Fruit fly (Drosophila melanogaster) whole organism, embryonic: ENCODE results near the gene ND-49L.

ENCODE experiments used
- CG10654 ChIP-seq: fragments of 200-800 bp; sonication (Bioruptor generic); optimal IDR thresholded peaks from 2 replicates; lab custom pipeline; 2016; ENCODE audit warnings: missing biosample characterization, missing genetic modification characterization
- CG12299 ChIP-seq: fragments of 200-800 bp; sonication (Bioruptor generic); optimal IDR thresholded peaks from 2 replicates; lab custom pipeline; 2018; ENCODE audit warnings: missing biosample characterization, mild to moderate bottlenecking, missing genetic modification characterization
- CG15011 ChIP-seq: fragments of 200-800 bp; sonication (Bioruptor generic); optimal IDR thresholded peaks from 3 replicates; lab custom pipeline; 2018; ENCODE audit warnings: missing biosample characterization, mild to moderate bottlenecking, missing genetic modification characterization
- CG1603 ChIP-seq: fragments of 200-800 bp; sonication (Bioruptor generic); optimal IDR thresholded peaks from 2 replicates; lab custom pipeline; 2019; ENCODE audit warnings: missing biosample characterization, mild to moderate bottlenecking, missing genetic modification characterization, moderate library complexity
- CG16813 ChIP-seq: fragments of 200-800 bp; sonication (Bioruptor generic); IDR thresholded peaks from 3 replicates; pipeline ENCODE4 v1.3.6; 2022; ENCODE audit warnings: missing biosample characterization, missing genetic modification characterization; ENCODE audit not compliant: partially characterized antibody
- CG17186 ChIP-seq: fragments of 200-800 bp; sonication (Bioruptor generic); optimal IDR thresholded peaks from 3 replicates; lab custom pipeline; 2017; ENCODE audit warnings: missing biosample characterization, missing genetic modification reagents, missing genetic modification characterization
- CG31365 ChIP-seq: fragments of 200-800 bp; sonication (Bioruptor generic); optimal IDR thresholded peaks from 2 replicates; lab custom pipeline; 2018; ENCODE audit warnings: missing biosample characterization, mild to moderate bottlenecking, missing genetic modification characterization
- CG4707 ChIP-seq: fragments of 200-800 bp; sonication (Bioruptor generic); optimal IDR thresholded peaks from 2 replicates; lab custom pipeline; 2018; ENCODE audit warnings: missing biosample characterization, mild to moderate bottlenecking, missing genetic modification characterization, moderate library complexity
- CG7357 ChIP-seq: fragments of 200-800 bp; sonication (Bioruptor generic); IDR thresholded peaks from 3 replicates; pipeline ENCODE4 v1.3.6; 2022; ENCODE audit warnings: missing biosample characterization, missing genetic modification characterization
- Ets65A ChIP-seq: fragments of 200-800 bp; sonication (Bioruptor generic); peaks from one replicate; lab custom pipeline; 2016; ENCODE audit warnings: missing biosample characterization, missing genetic modification characterization
- Fer3 ChIP-seq: fragments of 200-800 bp; sonication (Bioruptor generic); optimal IDR thresholded peaks from 2 replicates; lab custom pipeline; 2018; ENCODE audit warnings: missing biosample characterization, mild to moderate bottlenecking, missing genetic modification characterization, moderate library complexity
- Hmx ChIP-seq: fragments of 200-800 bp; sonication (Bioruptor generic); optimal IDR thresholded peaks from 2 replicates; lab custom pipeline; 2016; ENCODE audit warnings: missing biosample characterization, missing genetic modification characterization
- Hr3 ChIP-seq: fragments of 200-800 bp; sonication (Bioruptor generic); optimal IDR thresholded peaks from 3 replicates; lab custom pipeline; 2016; ENCODE audit warnings: missing biosample characterization, missing genetic modification characterization
- Neu2 ChIP-seq: fragments of 200-800 bp; sonication (Bioruptor generic); optimal IDR thresholded peaks from 3 replicates; lab custom pipeline; 2016; ENCODE audit warnings: missing biosample characterization, missing genetic modification characterization, borderline replicate concordance
- Pdp1 ChIP-seq, 2 experiments: fragments of 200-800 bp; sonication (Bioruptor generic); optimal IDR thresholded peaks; 3 replicates each; lab custom pipeline; 2016; ENCODE audit warnings: missing biosample characterization in 2 of 2, missing genetic modification characterization in 2 of 2, mild to moderate bottlenecking in 1 of 2, moderate library complexity in 1 of 2
- Rfx ChIP-seq: fragments of 200-800 bp; sonication (Bioruptor generic); IDR thresholded peaks from 2 replicates; pipeline ENCODE4 v1.3.6; 2022; ENCODE audit warnings: missing biosample characterization, missing genetic modification characterization
- Spps ChIP-seq: fragments of 200-800 bp; sonication (Bioruptor generic); optimal IDR thresholded peaks from 2 replicates; lab custom pipeline; 2018; ENCODE audit warnings: missing biosample characterization, mild to moderate bottlenecking, missing genetic modification characterization
- abd-A ChIP-seq: fragments of 200-800 bp; sonication (Bioruptor generic); optimal IDR thresholded peaks from 3 replicates; lab custom pipeline; 2019; ENCODE audit warnings: missing biosample characterization, mild to moderate bottlenecking, missing genetic modification characterization, moderate library complexity
- chm ChIP-seq: fragments of 200-800 bp; sonication (Bioruptor generic); IDR thresholded peaks from 2 replicates; pipeline ENCODE4 v1.3.6; 2022; ENCODE audit warnings: missing biosample characterization, missing genetic modification characterization
- ci ChIP-seq: fragments of 200-800 bp; sonication (Bioruptor generic); IDR thresholded peaks from 3 replicates; pipeline ENCODE4 v1.3.6; 2022; ENCODE audit warnings: missing biosample characterization, missing genetic modification characterization
- crc ChIP-seq: fragments of 200-800 bp; sonication (Bioruptor generic); optimal IDR thresholded peaks from 2 replicates; lab custom pipeline; 2016; ENCODE audit warnings: missing biosample characterization, missing genetic modification characterization
- ham ChIP-seq: fragments of 200-800 bp; sonication (Bioruptor generic); IDR thresholded peaks from 2 replicates; pipeline ENCODE4 v1.3.6; 2022; ENCODE audit warnings: missing biosample characterization, missing genetic modification characterization
- lilli ChIP-seq: fragments of 200-800 bp; sonication (Bioruptor generic); optimal IDR thresholded peaks from 3 replicates; lab custom pipeline; 2016; ENCODE audit warnings: missing biosample characterization, missing genetic modification characterization
- pros ChIP-seq: fragments of 200-800 bp; sonication (Bioruptor generic); optimal IDR thresholded peaks from 3 replicates; lab custom pipeline; 2019; ENCODE audit warnings: missing biosample characterization, mild to moderate bottlenecking, missing genetic modification characterization, moderate library complexity
- pzg ChIP-seq: fragments of 200-800 bp; sonication (Bioruptor generic); optimal IDR thresholded peaks from 3 replicates; lab custom pipeline; 2018; ENCODE audit warnings: missing biosample characterization, mild to moderate bottlenecking, missing genetic modification characterization, moderate library complexity

Gene ND-49L

DNA sequence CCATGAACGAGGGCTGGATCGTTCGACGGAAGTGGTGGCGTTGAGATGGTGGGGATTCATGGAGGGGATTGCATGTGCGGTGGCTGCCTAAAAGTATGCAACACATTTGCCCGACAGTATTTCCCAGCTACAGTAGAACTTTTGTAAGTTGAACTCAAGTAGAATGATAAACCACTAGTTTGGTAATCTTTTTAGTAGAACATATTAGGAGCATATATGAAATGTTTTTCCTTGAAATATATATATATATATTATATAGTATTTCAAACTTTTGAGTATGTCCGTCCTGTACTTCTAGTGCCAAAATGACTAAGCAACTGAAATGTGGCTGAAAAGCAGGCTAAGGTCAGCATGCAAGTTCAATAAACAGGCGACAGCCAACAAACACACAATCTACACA is 30.4 kb downstream of the ND-49L start (continued):
- TF ChIP-seq Rfx (GFP tag; lab: Robert Waterston, UW) (0 out of 2 replicates have a peak, but pooled peaks have one; percentile 21), CG7357 (GFP tag; lab: Robert Waterston, UW) (0 out of 3 replicates have a peak, but pooled peaks have one; percentile 23), CG31365 (tag; lab: Kevin White, UChicago) (no peak), Fer3 (tag; lab: Kevin White, UChicago) (peak; percentile 9), CG16813 (GFP tag; lab: Robert Waterston, UW) (no peak)

DNA sequence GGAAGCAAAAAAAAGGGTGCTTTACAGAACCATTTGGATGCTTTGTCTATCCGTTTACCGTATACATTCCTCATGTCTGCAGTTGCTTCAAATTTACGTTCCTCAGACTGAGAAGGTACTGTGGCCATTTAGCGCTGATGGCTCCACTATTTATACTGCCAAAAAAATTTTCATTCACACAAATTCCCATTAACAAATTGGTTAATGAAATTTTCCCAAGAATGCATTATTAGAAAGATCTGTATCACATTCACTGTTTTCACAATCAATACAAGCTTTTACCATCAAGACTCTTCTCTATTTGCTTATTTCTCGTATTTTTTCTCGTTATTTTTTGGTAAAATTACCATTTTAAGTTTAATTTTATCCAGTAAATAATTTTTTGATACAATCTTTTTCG is 42.5 kb downstream of the ND-49L start, which contains the start of gene Muc96D:
Gene Muc96D (minus strand): TSS at position 101 of the 400 bp plus-strand sequence.
- TF ChIP-seq pros: no peak
- no peak for TF ChIP-seq abd-A
- TF ChIP-seq CG1603: no peak
- no peak for TF ChIP-seq CG15011 (GFP tag; lab: Kevin White, UChicago)
- no peak for TF ChIP-seq pzg (GFP tag; lab: Kevin White, UChicago)
- TF ChIP-seq CG12299: no peak
- TF ChIP-seq Ets65A (GFP tag; lab: Kevin White, UChicago): no peak
- no peak for TF ChIP-seq Pdp1 (GFP tag; optimal IDR thresholded peaks at IDR 0.05; lab: Kevin White, UChicago)
- no peak for TF ChIP-seq chm (GFP tag; lab: Robert Waterston, UW)
- no peak for TF ChIP-seq Spps
- no peak for TF ChIP-seq Neu2
- TF ChIP-seq ham (GFP tag; lab: Robert Waterston, UW): no peak
- no peak for TF ChIP-seq CG10654 (GFP tag; lab: Kevin White, UChicago)
- TF ChIP-seq CG4707 (GFP tag; lab: Kevin White, UChicago): no peak
- TF ChIP-seq crc (GFP tag; lab: Kevin White, UChicago): no peak
- TF ChIP-seq CG17186 (GFP tag; lab: Kevin White, UChicago): no peak
- TF ChIP-seq lilli (GFP tag; lab: Kevin White, UChicago): no peak
- no peak for TF ChIP-seq Hr3 (GFP tag; lab: Kevin White, UChicago)
- TF ChIP-seq ci (GFP tag; lab: Robert Waterston, UW): no peak
- no peak for TF ChIP-seq Hmx
